Worm (Caenorhabditis elegans) whole organism, young adult: ENCODE data around the gene VZK822L.2.

Experiments used
- C06A6.2 ChIP-seq: fragments of 200-800 bp; sonication (Bioruptor generic); conservative IDR thresholded peaks from 2 replicates; pipeline ENCODE4 v1.3.6; 2022; ENCODE audit warnings: missing genetic modification characterization, missing compliant biosample characterization
- ama-1 ChIP-seq, 3 experiments: fragments of 150-350 bp in 1 of 3; sonication (generic microtip) in 2 of 3; optimal IDR thresholded peaks; 2 replicates each; lab custom pipeline; 2014 to 2018; ENCODE audit warnings: missing biosample characterization in 2 of 3, missing genetic modification characterization in 2 of 3, missing genetic modification reagents in 2 of 3
- attf-5 ChIP-seq: fragments of 200-800 bp; sonication (Bioruptor generic); optimal IDR thresholded peaks from 2 replicates; lab custom pipeline; 2018; ENCODE audit warnings: mild to moderate bottlenecking, missing genetic modification characterization, missing compliant biosample characterization
- bed-2 ChIP-seq: fragments of 200-800 bp; sonication (Bioruptor generic); IDR thresholded peaks from 2 replicates; pipeline ENCODE4 v1.3.6; 2022; ENCODE audit warnings: missing genetic modification reagents, missing genetic modification characterization, missing compliant biosample characterization
- lin-26 ChIP-seq: fragments of 200-800 bp; sonication (Bioruptor generic); IDR thresholded peaks from 2 replicates; pipeline ENCODE4 v1.3.6; 2022; ENCODE audit warnings: missing genetic modification reagents, missing genetic modification characterization, missing compliant biosample characterization
- nhr-179 ChIP-seq: sonication (generic microtip); optimal IDR thresholded peaks from 2 replicates; lab custom pipeline; 2016; ENCODE audit warnings: mild to moderate bottlenecking, missing genetic modification characterization, missing compliant biosample characterization
- unc-130 ChIP-seq: sonication (generic microtip); optimal IDR thresholded peaks from 2 replicates; lab custom pipeline; 2016; ENCODE audit warnings: missing genetic modification reagents, missing genetic modification characterization, missing compliant biosample characterization

DNA sequence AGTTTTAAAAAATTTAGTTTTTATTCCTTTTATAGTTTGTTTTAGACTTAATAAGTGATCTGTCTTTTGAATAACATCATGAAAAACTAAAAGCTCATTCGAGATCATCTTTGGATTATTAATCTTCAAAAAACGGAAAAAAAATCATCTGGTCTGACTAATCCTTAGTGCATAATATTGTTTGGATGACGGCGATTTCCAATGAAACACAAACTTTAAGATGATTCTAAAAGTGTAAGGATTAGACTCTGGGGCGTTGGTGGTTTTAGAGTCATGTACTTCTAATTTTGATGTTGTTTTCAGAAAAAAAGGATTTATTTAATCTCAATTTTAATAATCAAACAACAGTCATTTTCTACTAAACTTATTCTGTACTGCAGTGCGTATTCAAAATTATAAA, 18.5 kb upstream of the VZK822L.2 start:
- no peak for TF ChIP-seq C06A6.2 (GFP tag; lab: Robert Waterston, UW)
- TF ChIP-seq unc-130 (GFP tag; lab: Kevin White, UChicago): no peak
- TF ChIP-seq lin-26 (GFP tag; lab: Robert Waterston, UW): no peak
- TF ChIP-seq nhr-179 (tag; lab: Kevin White, UChicago): no peak
- TF ChIP-seq attf-5 (GFP tag; lab: Kevin White, UChicago): no peak
- no peak for TF ChIP-seq bed-2 (GFP tag; lab: Robert Waterston, UW)
- no peak for TF ChIP-seq ama-1 (optimal IDR thresholded peaks at IDR 0.05; lab: Kevin White, UChicago)
- TF ChIP-seq ama-1 (GFP tag; optimal IDR thresholded peaks at IDR 0.05; lab: Kevin White, UChicago): no peak
